Worm (Caenorhabditis elegans) whole organism, mixed stage, embryonic: ENCODE measurements around the gene W02D7.8.

Experiments
- M03D4.4 ChIP-seq: sonication (generic microtip); optimal IDR thresholded peaks from 2 replicates; lab custom pipeline; 2017; ENCODE audit warnings: mild to moderate bottlenecking, missing genetic modification characterization, missing compliant biosample characterization
- bed-3 ChIP-seq: fragments of 200-800 bp; sonication (Bioruptor generic); optimal IDR thresholded peaks from 3 replicates; lab custom pipeline; 2018; ENCODE audit warnings: mild to moderate bottlenecking, missing genetic modification characterization, moderate library complexity, missing compliant biosample characterization
- blmp-1 ChIP-seq: fragments of 150-350 bp; optimal IDR thresholded peaks from 2 replicates; lab custom pipeline; 2014; ENCODE audit warnings: missing biosample characterization, missing genetic modification characterization
- ceh-39 ChIP-seq: fragments of 150-350 bp; optimal IDR thresholded peaks from 2 replicates; lab custom pipeline; 2014; ENCODE audit warnings: missing biosample characterization, missing genetic modification characterization
- ceh-43 ChIP-seq: fragments of 200-800 bp; sonication (Bioruptor generic); optimal IDR thresholded peaks from 2 replicates; lab custom pipeline; 2018; ENCODE audit warnings: mild to moderate bottlenecking, missing genetic modification characterization, moderate library complexity, missing compliant biosample characterization
- ceh-83 ChIP-seq: fragments of 200-800 bp; sonication (Bioruptor generic); optimal IDR thresholded peaks from 2 replicates; lab custom pipeline; 2018; ENCODE audit warnings: mild to moderate bottlenecking, missing genetic modification characterization, missing compliant biosample characterization
- ces-1 ChIP-seq: fragments of 150-350 bp; optimal IDR thresholded peaks from 2 replicates; lab custom pipeline; 2014; ENCODE audit warnings: missing biosample characterization, missing genetic modification reagents, missing genetic modification characterization
- cnd-1 ChIP-seq: fragments of 200-800 bp; sonication (Bioruptor generic); optimal IDR thresholded peaks from 2 replicates; lab custom pipeline; 2018; ENCODE audit warnings: mild to moderate bottlenecking, missing genetic modification characterization, missing compliant biosample characterization
- drap-1 ChIP-seq: fragments of 200-800 bp; sonication (Bioruptor generic); optimal IDR thresholded peaks from 3 replicates; lab custom pipeline; 2018; ENCODE audit warnings: mild to moderate bottlenecking, missing genetic modification characterization, missing compliant biosample characterization
- elt-1 ChIP-seq: sonication (generic microtip); optimal IDR thresholded peaks from 2 replicates; lab custom pipeline; 2017; ENCODE audit warnings: missing genetic modification characterization, mild to moderate bottlenecking, missing compliant biosample characterization, antibody characterized with exemption, moderate library complexity, borderline replicate concordance; ENCODE audit not compliant: insufficient read depth
- elt-3 ChIP-seq: fragments of 150-350 bp; optimal IDR thresholded peaks from 2 replicates; lab custom pipeline; 2014; ENCODE audit warnings: missing biosample characterization, missing genetic modification characterization
- flh-1 ChIP-seq: fragments of 200-800 bp; sonication (Bioruptor generic); optimal IDR thresholded peaks from 2 replicates; lab custom pipeline; 2018; ENCODE audit warnings: mild to moderate bottlenecking, missing genetic modification characterization, moderate library complexity, missing compliant biosample characterization
- ham-2 ChIP-seq: fragments of 200-800 bp; sonication (Bioruptor generic); optimal IDR thresholded peaks from 2 replicates; lab custom pipeline; 2018; ENCODE audit warnings: mild to moderate bottlenecking, missing genetic modification characterization, missing compliant biosample characterization
- hlh-1 ChIP-seq: fragments of 150-350 bp; optimal IDR thresholded peaks from 2 replicates; lab custom pipeline; 2014; ENCODE audit warnings: missing biosample characterization, missing genetic modification reagents, missing genetic modification characterization
- lin-13 ChIP-seq: fragments of 150-350 bp; optimal IDR thresholded peaks from 2 replicates; lab custom pipeline; 2014; ENCODE audit warnings: missing biosample characterization, missing genetic modification characterization
- lin-32 ChIP-seq: fragments of 200-800 bp; sonication (Bioruptor generic); optimal IDR thresholded peaks from 2 replicates; lab custom pipeline; 2018; ENCODE audit warnings: mild to moderate bottlenecking, missing genetic modification characterization, missing compliant biosample characterization
- lsy-2 ChIP-seq: fragments of 150-350 bp; optimal IDR thresholded peaks from 2 replicates; lab custom pipeline; 2014; ENCODE audit warnings: missing biosample characterization, missing genetic modification characterization
- mab-5 ChIP-seq: fragments of 150-350 bp; optimal IDR thresholded peaks from 2 replicates; lab custom pipeline; 2014; ENCODE audit warnings: missing biosample characterization, missing genetic modification characterization
- mep-1 ChIP-seq: fragments of 150-350 bp; optimal IDR thresholded peaks from 2 replicates; lab custom pipeline; 2017; ENCODE audit warnings: missing biosample characterization, missing genetic modification reagents, missing genetic modification characterization, inconsistent platforms
- nhr-2 ChIP-seq: fragments of 150-350 bp; optimal IDR thresholded peaks from 2 replicates; lab custom pipeline; 2014; ENCODE audit warnings: missing biosample characterization, missing genetic modification characterization
- nhr-237 ChIP-seq: fragments of 150-350 bp; optimal IDR thresholded peaks from 2 replicates; lab custom pipeline; 2014; ENCODE audit warnings: missing biosample characterization, missing genetic modification characterization
- nhr-28 ChIP-seq: fragments of 150-350 bp; optimal IDR thresholded peaks from 2 replicates; lab custom pipeline; 2014; ENCODE audit warnings: missing biosample characterization, missing genetic modification characterization
- nhr-76 ChIP-seq: sonication (generic microtip); optimal IDR thresholded peaks from 2 replicates; lab custom pipeline; 2017; ENCODE audit warnings: missing biosample characterization, missing genetic modification characterization
- pha-4 ChIP-seq: fragments of 150-350 bp; optimal IDR thresholded peaks from 2 replicates; lab custom pipeline; 2018; ENCODE audit warnings: missing biosample characterization, missing genetic modification reagents, missing genetic modification characterization
- sem-2 ChIP-seq: fragments of 200-800 bp; sonication (Bioruptor generic); optimal IDR thresholded peaks from 2 replicates; lab custom pipeline; 2018; ENCODE audit warnings: mild to moderate bottlenecking, missing genetic modification characterization, missing compliant biosample characterization
- snpc-4 ChIP-seq: fragments of 150-350 bp; optimal IDR thresholded peaks from 2 replicates; lab custom pipeline; 2014; ENCODE audit warnings: missing biosample characterization, missing genetic modification characterization
- sptf-1 ChIP-seq: sonication (generic microtip); optimal IDR thresholded peaks from 2 replicates; lab custom pipeline; 2017; ENCODE audit warnings: mild to moderate bottlenecking, missing genetic modification characterization, moderate library complexity, missing compliant biosample characterization
- tbx-8 ChIP-seq: fragments of 200-800 bp; sonication (Bioruptor generic); optimal IDR thresholded peaks from 2 replicates; lab custom pipeline; 2018; ENCODE audit warnings: mild to moderate bottlenecking, missing genetic modification characterization, moderate library complexity, missing compliant biosample characterization
- unc-120 ChIP-seq: sonication (generic microtip); optimal IDR thresholded peaks from 2 replicates; lab custom pipeline; 2017; ENCODE audit warnings: missing genetic modification characterization, missing compliant biosample characterization; ENCODE audit not compliant: poor library complexity, severe bottlenecking
- unc-39 ChIP-seq: fragments of 150-350 bp; optimal IDR thresholded peaks from 2 replicates; lab custom pipeline; 2014; ENCODE audit warnings: missing biosample characterization, missing genetic modification characterization
- unc-62 ChIP-seq: fragments of 150-350 bp; optimal IDR thresholded peaks from 2 replicates; lab custom pipeline; 2014; ENCODE audit warnings: missing biosample characterization, missing genetic modification reagents, missing genetic modification characterization
- zip-8 ChIP-seq: fragments of 150-350 bp; optimal IDR thresholded peaks from 2 replicates; lab custom pipeline; 2014; ENCODE audit warnings: missing biosample characterization, missing genetic modification characterization
- ztf-11 ChIP-seq: fragments of 150-350 bp; optimal IDR thresholded peaks from 2 replicates; lab custom pipeline; 2014; ENCODE audit warnings: missing biosample characterization, missing genetic modification characterization

Gene W02D7.8

DNA sequence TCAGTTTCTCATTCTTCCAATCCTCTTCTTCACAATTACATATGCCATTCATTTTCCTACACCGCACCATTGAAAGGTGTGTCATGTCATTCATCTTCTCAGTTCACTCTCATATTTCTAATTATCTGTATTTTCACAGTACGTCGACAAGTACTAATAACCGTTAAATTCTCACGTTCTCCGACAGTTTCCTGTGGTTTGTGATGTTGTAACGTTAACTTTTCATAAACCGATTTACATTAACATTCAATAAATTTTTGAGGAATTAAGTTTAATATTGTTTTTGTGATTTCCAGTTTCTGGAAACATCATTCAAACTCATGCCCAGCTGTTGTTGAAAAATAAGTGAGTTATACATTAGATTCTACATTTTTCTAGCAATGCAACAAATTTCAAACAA lies 28.1 kb upstream of the W02D7.8 start, which contains the start of gene tmd-2:
TSS of gene tmd-2 (plus strand) at position 301 of the 400 bp plus-strand sequence.
- TF ChIP-seq nhr-76 (tag; lab: Kevin White, UChicago) (no peak), flh-1 (GFP tag; lab: Kevin White, UChicago) (no peak), nhr-237 (tag; lab: Kevin White, UChicago) (no peak), lin-32 (GFP tag; lab: Kevin White, UChicago) (no peak), ztf-11 (no peak), ces-1 (GFP tag; lab: Kevin White, UChicago) (no peak), ceh-43 (GFP tag; lab: Kevin White, UChicago) (no peak), unc-120 (tag; lab: Kevin White, UChicago) (no peak), blmp-1 (tag; lab: Kevin White, UChicago) (no peak), unc-62 (no peak), ceh-39 (tag; lab: Kevin White, UChicago) (no peak), zip-8 (tag; lab: Kevin White, UChicago) (no peak), ham-2 (no peak), drap-1 (no peak), tbx-8 (GFP tag; lab: Kevin White, UChicago) (no peak), elt-3 (tag; lab: Kevin White, UChicago) (no peak)
- TF ChIP-seq, all 35 proteins: peak for 0

DNA sequence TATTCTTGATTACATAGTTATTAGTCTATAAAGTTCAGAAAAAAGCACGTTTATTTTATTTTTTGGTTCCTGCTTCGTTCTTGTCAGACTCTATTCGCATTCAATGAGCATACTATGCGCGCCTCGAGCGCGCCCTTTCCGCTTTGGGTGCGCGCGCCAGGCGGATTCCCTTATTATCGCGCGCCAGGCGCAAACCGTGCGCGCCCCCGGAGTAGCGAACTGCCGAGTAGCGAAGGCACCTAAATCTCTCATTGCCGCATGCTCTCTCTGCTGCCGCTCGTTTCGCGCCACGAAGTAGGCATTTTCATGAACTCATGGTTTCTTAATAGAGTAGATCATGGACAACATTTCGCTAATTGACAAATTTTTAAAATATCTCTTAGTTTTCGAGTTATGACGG lies 20.8 kb upstream of the W02D7.8 start:
- TF ChIP-seq unc-120 (tag; lab: Kevin White, UChicago) (no peak), sptf-1 (tag; lab: Kevin White, UChicago) (no peak), nhr-2 (no peak), mab-5 (tag; lab: Kevin White, UChicago) (no peak), nhr-28 (tag; lab: Kevin White, UChicago) (no peak), nhr-76 (tag; lab: Kevin White, UChicago) (no peak), M03D4.4 (tag; lab: Kevin White, UChicago) (no peak), lin-32 (GFP tag; lab: Kevin White, UChicago) (no peak), bed-3 (GFP tag; lab: Kevin White, UChicago) (no peak)

DNA sequence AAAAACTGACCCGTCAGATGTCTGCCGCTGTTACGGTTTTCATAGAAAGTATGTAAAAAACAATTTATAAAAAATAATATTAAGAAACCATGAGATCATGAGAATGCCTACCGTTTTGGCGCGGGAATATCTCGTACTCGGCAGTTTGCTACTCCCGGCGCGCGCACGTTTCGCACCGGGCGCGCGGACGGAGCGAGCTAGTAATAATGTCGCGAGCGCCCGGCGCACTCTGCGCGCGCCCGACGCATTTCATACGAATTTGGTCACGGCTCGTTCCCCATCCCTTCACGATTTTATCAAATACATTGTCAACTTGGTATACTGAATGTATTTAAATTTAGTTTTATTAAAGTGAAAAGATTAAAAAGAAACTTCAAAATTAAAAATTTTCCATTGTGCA lies 19.6 kb upstream of the W02D7.8 start:
- no peak for TF ChIP-seq cnd-1 (tag; lab: Kevin White, UChicago)
- TF ChIP-seq lsy-2 (tag; lab: Kevin White, UChicago) = no peak
- TF ChIP-seq bed-3 (GFP tag; lab: Kevin White, UChicago) = no peak
- no peak for TF ChIP-seq nhr-76 (tag; lab: Kevin White, UChicago)
- no peak for TF ChIP-seq mep-1 (tag; lab: Kevin White, UChicago)
- TF ChIP-seq ceh-83 = no peak
- no peak for TF ChIP-seq lin-13 (tag; lab: Kevin White, UChicago)
- TF ChIP-seq unc-120 (tag; lab: Kevin White, UChicago) = no peak
- TF ChIP-seq nhr-2 = no peak
- TF ChIP-seq, all 35 proteins: peak for 0

DNA sequence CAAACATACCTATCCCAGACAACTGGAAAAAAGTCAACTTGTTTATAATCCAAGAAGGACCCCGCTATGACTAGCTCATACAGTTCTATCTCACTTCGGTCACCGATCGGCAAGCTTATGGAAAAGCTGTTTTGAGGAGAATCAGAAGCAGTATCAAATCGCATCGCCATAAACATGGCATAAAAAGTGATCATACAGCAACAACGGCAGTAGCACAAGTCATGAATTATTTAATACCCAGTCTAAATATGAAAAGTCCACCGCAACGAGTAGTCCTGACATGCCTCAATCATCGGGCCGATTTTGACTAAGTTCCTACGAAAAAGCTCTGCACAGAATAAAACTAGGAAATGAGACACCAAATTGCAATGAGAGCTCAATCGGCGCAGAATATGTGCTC lies 17.3 kb upstream of the W02D7.8 start:
- TF ChIP-seq mep-1 (tag; lab: Kevin White, UChicago) = no peak
- TF ChIP-seq nhr-76 (tag; lab: Kevin White, UChicago) = no peak
- TF ChIP-seq nhr-237 (tag; lab: Kevin White, UChicago) = no peak
- TF ChIP-seq elt-3 (tag; lab: Kevin White, UChicago) = no peak
- no peak for TF ChIP-seq blmp-1 (tag; lab: Kevin White, UChicago)
- TF ChIP-seq unc-62 = no peak
- TF ChIP-seq nhr-2 = no peak
- no peak for TF ChIP-seq pha-4
- TF ChIP-seq ham-2 = no peak
- no peak for TF ChIP-seq ceh-39 (tag; lab: Kevin White, UChicago)
- no peak for TF ChIP-seq M03D4.4 (tag; lab: Kevin White, UChicago)
- no peak for TF ChIP-seq sem-2 (GFP tag; lab: Kevin White, UChicago)
- TF ChIP-seq ztf-11 = no peak
- TF ChIP-seq lin-13 (tag; lab: Kevin White, UChicago) = no peak
- TF ChIP-seq drap-1 = no peak
- TF ChIP-seq snpc-4 (tag; lab: Kevin White, UChicago) = no peak

DNA sequence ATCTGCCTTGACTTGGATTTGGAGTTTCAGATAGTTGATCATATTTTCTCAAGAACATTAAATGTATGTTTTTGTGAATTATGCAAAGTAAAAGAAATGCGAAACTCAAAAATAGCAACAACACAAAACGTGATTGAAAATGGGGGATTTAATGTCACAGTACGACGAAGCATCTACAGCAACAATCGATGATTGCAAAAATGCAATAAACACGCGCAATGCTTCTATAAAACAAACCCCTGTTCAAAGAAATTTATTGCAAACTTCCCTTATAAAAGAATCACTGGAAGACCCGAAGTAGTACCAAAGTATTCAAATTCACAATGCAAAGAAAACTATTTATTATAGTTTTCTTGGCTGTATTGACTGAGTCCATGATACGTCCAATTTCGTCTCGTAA lies 11.9 kb upstream of the W02D7.8 start, which contains the start of gene clec-219:
TSS of gene clec-219 (plus strand) at position 301 of the 400 bp plus-strand sequence.
- no peak for TF ChIP-seq flh-1 (GFP tag; lab: Kevin White, UChicago)
- TF ChIP-seq nhr-237 (tag; lab: Kevin White, UChicago) = no peak
- no peak for TF ChIP-seq sptf-1 (tag; lab: Kevin White, UChicago)
- no peak for TF ChIP-seq mep-1 (tag; lab: Kevin White, UChicago)
- TF ChIP-seq elt-1 (tag; lab: Kevin White, UChicago) = no peak
- no peak for TF ChIP-seq tbx-8 (GFP tag; lab: Kevin White, UChicago)
- no peak for TF ChIP-seq sem-2 (GFP tag; lab: Kevin White, UChicago)
- no peak for TF ChIP-seq hlh-1 (tag; lab: Kevin White, UChicago)
- no peak for TF ChIP-seq snpc-4 (tag; lab: Kevin White, UChicago)
- TF ChIP-seq elt-3 (tag; lab: Kevin White, UChicago) = no peak
- TF ChIP-seq blmp-1 (tag; lab: Kevin White, UChicago) = no peak
- no peak for TF ChIP-seq ztf-11
- TF ChIP-seq lin-13 (tag; lab: Kevin White, UChicago) = no peak
- no peak for TF ChIP-seq unc-39 (tag; lab: Kevin White, UChicago)
